Fruit fly (Drosophila melanogaster) whole organism, embryonic: ENCODE measurements around the gene osk.

Experiments
- Adf1 ChIP-seq: fragments of 200-800 bp; sonication (Bioruptor generic); IDR thresholded peaks from 2 replicates; pipeline ENCODE4 v1.3.6; 2022; ENCODE audit warnings: missing biosample characterization, missing genetic modification characterization
- Aef1 ChIP-seq: fragments of 200-800 bp; sonication (Bioruptor generic); IDR thresholded peaks from 3 replicates; pipeline ENCODE4 v1.3.6; 2022; ENCODE audit warnings: missing biosample characterization, missing genetic modification characterization
- Asciz ChIP-seq: fragments of 200-800 bp; sonication (Bioruptor generic); optimal IDR thresholded peaks from 2 replicates; lab custom pipeline; 2017; ENCODE audit warnings: missing biosample characterization, mild to moderate bottlenecking, missing genetic modification characterization, missing genetic modification reagents
- CG10209 ChIP-seq: fragments of 200-800 bp; sonication (Bioruptor generic); optimal IDR thresholded peaks from 3 replicates; lab custom pipeline; 2017; ENCODE audit warnings: missing biosample characterization, mild to moderate bottlenecking, missing genetic modification characterization, missing genetic modification reagents
- CG10366 ChIP-seq: fragments of 200-800 bp; sonication (Bioruptor generic); IDR thresholded peaks from 2 replicates; pipeline ENCODE4 v1.3.6; 2022; ENCODE audit warnings: missing biosample characterization, missing genetic modification characterization
- CG10543 ChIP-seq: fragments of 200-800 bp; sonication (Bioruptor generic); optimal IDR thresholded peaks from 3 replicates; lab custom pipeline; 2017; ENCODE audit warnings: missing biosample characterization, mild to moderate bottlenecking, missing genetic modification characterization, moderate library complexity
- CG12071 ChIP-seq: fragments of 200-800 bp; sonication (Bioruptor generic); optimal IDR thresholded peaks from 3 replicates; lab custom pipeline; 2018; ENCODE audit warnings: missing biosample characterization, mild to moderate bottlenecking, missing genetic modification characterization
- CG12104 ChIP-seq: fragments of 200-800 bp; sonication (Bioruptor generic); optimal IDR thresholded peaks from 3 replicates; lab custom pipeline; 2016; ENCODE audit warnings: missing biosample characterization, missing genetic modification characterization
- CG12659 ChIP-seq: fragments of 200-800 bp; sonication (Bioruptor generic); optimal IDR thresholded peaks from 3 replicates; lab custom pipeline; 2017; ENCODE audit warnings: mild to moderate bottlenecking, missing biosample characterization, missing genetic modification reagents, missing genetic modification characterization
- CG12942 ChIP-seq: fragments of 200-800 bp; sonication (Bioruptor generic); optimal IDR thresholded peaks from 3 replicates; lab custom pipeline; 2016; ENCODE audit warnings: missing biosample characterization, missing genetic modification characterization
- CG13296 ChIP-seq: fragments of 200-800 bp; sonication (Bioruptor generic); optimal IDR thresholded peaks from 3 replicates; lab custom pipeline; 2018; ENCODE audit warnings: missing biosample characterization, mild to moderate bottlenecking, missing genetic modification characterization
- CG14710 ChIP-seq: fragments of 200-800 bp; sonication (Bioruptor generic); optimal IDR thresholded peaks from 3 replicates; lab custom pipeline; 2019; ENCODE audit warnings: missing biosample characterization, mild to moderate bottlenecking, missing genetic modification characterization, moderate library complexity
- CG14860 ChIP-seq: fragments of 200-800 bp; sonication (Bioruptor generic); IDR thresholded peaks from 3 replicates; pipeline ENCODE4 v1.3.6; 2022; ENCODE audit warnings: missing biosample characterization, missing genetic modification characterization; ENCODE audit not compliant: partially characterized antibody
- CG15514 ChIP-seq: fragments of 200-800 bp; sonication (Bioruptor generic); optimal IDR thresholded peaks from 3 replicates; lab custom pipeline; 2017; ENCODE audit warnings: missing biosample characterization, missing genetic modification characterization, mild to moderate bottlenecking, moderate library complexity, missing genetic modification reagents
- CG18599 ChIP-seq: fragments of 200-800 bp; sonication (Bioruptor generic); optimal IDR thresholded peaks from 3 replicates; lab custom pipeline; 2017; ENCODE audit warnings: missing biosample characterization, missing genetic modification characterization, mild to moderate bottlenecking, moderate library complexity, missing genetic modification reagents
- CG2120 ChIP-seq: fragments of 200-800 bp; sonication (Bioruptor generic); optimal IDR thresholded peaks from 3 replicates; lab custom pipeline; 2016; ENCODE audit warnings: missing biosample characterization, missing genetic modification characterization
- CG30403 ChIP-seq: fragments of 200-800 bp; sonication (Bioruptor generic); optimal IDR thresholded peaks from 3 replicates; lab custom pipeline; 2016; ENCODE audit warnings: missing biosample characterization, missing genetic modification characterization
- CG4404 ChIP-seq: fragments of 200-800 bp; sonication (Bioruptor generic); IDR thresholded peaks from 2 replicates; pipeline ENCODE4 v1.3.6; 2022; ENCODE audit warnings: missing biosample characterization, missing genetic modification characterization
- CG6254 ChIP-seq: fragments of 200-800 bp; sonication (Bioruptor generic); optimal IDR thresholded peaks from 3 replicates; lab custom pipeline; 2017; ENCODE audit warnings: mild to moderate bottlenecking, missing biosample characterization, missing genetic modification reagents, missing genetic modification characterization
- CG6689 ChIP-seq: fragments of 200-800 bp; sonication (Bioruptor generic); IDR thresholded peaks from 2 replicates; pipeline ENCODE4 v1.3.6; 2022; ENCODE audit warnings: missing biosample characterization, missing genetic modification characterization
- CG7745 ChIP-seq: fragments of 200-800 bp; sonication (Bioruptor generic); optimal IDR thresholded peaks from 2 replicates; lab custom pipeline; 2018; ENCODE audit warnings: missing biosample characterization, mild to moderate bottlenecking, missing genetic modification characterization, moderate library complexity
- CG7987 ChIP-seq: fragments of 200-800 bp; sonication (Bioruptor generic); optimal IDR thresholded peaks from 2 replicates; lab custom pipeline; 2018; ENCODE audit warnings: missing biosample characterization, mild to moderate bottlenecking, missing genetic modification characterization, moderate library complexity
- CG8089 ChIP-seq: fragments of 200-800 bp; sonication (Bioruptor generic); optimal IDR thresholded peaks from 3 replicates; lab custom pipeline; 2016; ENCODE audit warnings: missing biosample characterization, missing genetic modification characterization
- CG9817 ChIP-seq: fragments of 200-800 bp; sonication (Bioruptor generic); optimal IDR thresholded peaks from 2 replicates; lab custom pipeline; 2018; ENCODE audit warnings: missing biosample characterization, mild to moderate bottlenecking, missing genetic modification characterization, moderate library complexity
- CHES-1-like ChIP-seq: fragments of 200-800 bp; sonication (Bioruptor generic); optimal IDR thresholded peaks from 2 replicates; lab custom pipeline; 2016; ENCODE audit warnings: missing biosample characterization, missing genetic modification characterization
- E2f1 ChIP-seq: fragments of 200-800 bp; sonication (Bioruptor generic); IDR thresholded peaks from 2 replicates; pipeline ENCODE4 v1.3.6; 2022; ENCODE audit warnings: missing biosample characterization, missing genetic modification characterization
- Ets65A ChIP-seq: fragments of 200-800 bp; sonication (Bioruptor generic); peaks from one replicate; lab custom pipeline; 2016; ENCODE audit warnings: missing biosample characterization, missing genetic modification characterization
- Hr3 ChIP-seq: fragments of 200-800 bp; sonication (Bioruptor generic); optimal IDR thresholded peaks from 3 replicates; lab custom pipeline; 2016; ENCODE audit warnings: missing biosample characterization, missing genetic modification characterization
- Med ChIP-seq: fragments of 200-800 bp; sonication (Bioruptor generic); peaks from one replicate; lab custom pipeline; 2016; ENCODE audit warnings: missing biosample characterization, missing genetic modification characterization, mild to moderate bottlenecking, inconsistent platforms, moderate library complexity
- Myb ChIP-seq: fragments of 200-800 bp; sonication (Bioruptor generic); optimal IDR thresholded peaks from 2 replicates; lab custom pipeline; 2016; ENCODE audit warnings: missing biosample characterization, missing genetic modification characterization
- Neu2 ChIP-seq: fragments of 200-800 bp; sonication (Bioruptor generic); optimal IDR thresholded peaks from 3 replicates; lab custom pipeline; 2016; ENCODE audit warnings: missing biosample characterization, missing genetic modification characterization, borderline replicate concordance
- Sox100B ChIP-seq: fragments of 200-800 bp; sonication (Bioruptor generic); optimal IDR thresholded peaks from 3 replicates; lab custom pipeline; 2018; ENCODE audit warnings: missing biosample characterization, mild to moderate bottlenecking, missing genetic modification characterization
- Xbp1 ChIP-seq: fragments of 200-800 bp; sonication (Bioruptor generic); optimal IDR thresholded peaks from 3 replicates; lab custom pipeline; 2016; ENCODE audit warnings: missing biosample characterization, mild to moderate bottlenecking, missing genetic modification characterization
- YL-1 ChIP-seq: fragments of 200-800 bp; sonication (Bioruptor generic); optimal IDR thresholded peaks from 3 replicates; lab custom pipeline; 2017; ENCODE audit warnings: missing biosample characterization, mild to moderate bottlenecking, missing genetic modification characterization
- abd-A ChIP-seq: fragments of 200-800 bp; sonication (Bioruptor generic); optimal IDR thresholded peaks from 3 replicates; lab custom pipeline; 2019; ENCODE audit warnings: missing biosample characterization, mild to moderate bottlenecking, missing genetic modification characterization, moderate library complexity
- aop ChIP-seq: fragments of 200-800 bp; sonication (Bioruptor generic); IDR thresholded peaks from 2 replicates; pipeline ENCODE4 v1.3.6; 2022; ENCODE audit warnings: missing biosample characterization, missing genetic modification characterization
- ato ChIP-seq: fragments of 200-800 bp; sonication (Bioruptor generic); IDR thresholded peaks from 2 replicates; pipeline ENCODE4 v1.3.6; 2022; ENCODE audit warnings: missing biosample characterization, missing genetic modification characterization; ENCODE audit not compliant: partially characterized antibody
- bab2 ChIP-seq: fragments of 200-800 bp; sonication (Bioruptor generic); optimal IDR thresholded peaks from 2 replicates; lab custom pipeline; 2016; ENCODE audit warnings: missing biosample characterization, missing genetic modification characterization
- cg ChIP-seq: fragments of 200-800 bp; sonication (Bioruptor generic); optimal IDR thresholded peaks from 3 replicates; lab custom pipeline; 2019; ENCODE audit warnings: missing biosample characterization, mild to moderate bottlenecking, missing genetic modification characterization, moderate library complexity
- chinmo ChIP-seq: fragments of 200-800 bp; sonication (Bioruptor generic); IDR thresholded peaks from 4 replicates; pipeline ENCODE4 v1.3.6; 2022; ENCODE audit warnings: missing biosample characterization, missing genetic modification characterization; ENCODE audit not compliant: partially characterized antibody
- dmrt99B ChIP-seq: fragments of 200-800 bp; sonication (Bioruptor generic); optimal IDR thresholded peaks from 2 replicates; lab custom pipeline; 2018; ENCODE audit warnings: missing biosample characterization, mild to moderate bottlenecking, missing genetic modification characterization, moderate library complexity
- ewg ChIP-seq: fragments of 200-800 bp; sonication (Bioruptor generic); optimal IDR thresholded peaks from 3 replicates; lab custom pipeline; 2017; ENCODE audit warnings: mild to moderate bottlenecking, missing biosample characterization, missing genetic modification reagents, missing genetic modification characterization
- fd3F ChIP-seq: fragments of 200-800 bp; sonication (Bioruptor generic); optimal IDR thresholded peaks from 2 replicates; lab custom pipeline; 2018; ENCODE audit warnings: missing biosample characterization, mild to moderate bottlenecking, missing genetic modification characterization, moderate library complexity
- grau ChIP-seq: fragments of 200-800 bp; optimal IDR thresholded peaks from 3 replicates; lab custom pipeline; 2019; ENCODE audit warnings: missing biosample characterization, mild to moderate bottlenecking, missing genetic modification characterization, moderate library complexity
- nom ChIP-seq: fragments of 200-800 bp; sonication (Bioruptor generic); optimal IDR thresholded peaks from 2 replicates; lab custom pipeline; 2017; ENCODE audit warnings: missing biosample characterization, missing genetic modification characterization, mild to moderate bottlenecking, moderate library complexity, missing genetic modification reagents
- row ChIP-seq: fragments of 200-800 bp; sonication (Bioruptor generic); IDR thresholded peaks from 3 replicates; pipeline ENCODE4 v1.3.6; 2022; ENCODE audit warnings: missing biosample characterization, missing genetic modification characterization
- sd ChIP-seq: fragments of 200-800 bp; sonication (Bioruptor generic); optimal IDR thresholded peaks from 3 replicates; lab custom pipeline; 2018; ENCODE audit warnings: missing biosample characterization, mild to moderate bottlenecking, missing genetic modification characterization, moderate library complexity
- sisA ChIP-seq: fragments of 200-800 bp; sonication (Bioruptor generic); IDR thresholded peaks from 2 replicates; pipeline ENCODE4 v1.3.6; 2022; ENCODE audit warnings: missing biosample characterization, missing genetic modification characterization
- vvl ChIP-seq: fragments of 200-800 bp; sonication (Bioruptor generic); IDR thresholded peaks from 2 replicates; pipeline ENCODE4 v1.3.6; 2022; ENCODE audit warnings: missing biosample characterization, missing genetic modification characterization
- wdn ChIP-seq: fragments of 200-800 bp; sonication (Bioruptor generic); IDR thresholded peaks from 2 replicates; pipeline ENCODE4 v1.3.6; 2022; ENCODE audit warnings: missing biosample characterization, missing genetic modification characterization

The osk gene

DNA sequence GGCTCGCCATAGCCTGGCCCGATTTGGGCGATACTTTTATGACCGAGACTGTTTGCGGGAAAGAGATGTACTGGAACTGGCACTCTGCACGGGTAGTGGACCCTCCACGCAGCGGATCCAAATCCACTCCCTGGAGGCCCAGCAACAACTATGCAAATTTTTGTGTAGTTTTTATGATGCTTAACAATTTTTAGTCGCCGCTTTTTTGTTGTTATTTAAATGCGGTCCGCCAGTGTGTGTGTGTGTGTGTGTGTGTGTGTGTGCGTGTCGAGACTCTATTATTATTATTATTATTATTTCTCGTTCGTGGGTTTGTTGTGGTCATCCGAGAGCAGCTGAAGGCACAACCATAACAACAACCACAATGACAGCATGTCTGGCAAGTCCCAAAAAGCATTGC, 24.2 kb downstream of the osk start:
- no peak for TF ChIP-seq CG8089 (GFP tag; lab: Kevin White, UChicago)
- no peak for TF ChIP-seq ewg (GFP tag; lab: Kevin White, UChicago)
- no peak for TF ChIP-seq CG7987 (GFP tag; lab: Kevin White, UChicago)
- no peak for TF ChIP-seq sisA (GFP tag; lab: Robert Waterston, UW)
- no peak for TF ChIP-seq Myb (GFP tag; lab: Kevin White, UChicago)
- no peak for TF ChIP-seq bab2
- 0 out of 4 replicates have a peak, but pooled peaks have one; percentile 14 for TF ChIP-seq chinmo (GFP tag; lab: Robert Waterston, UW)
- TF ChIP-seq Med: no peak
- TF ChIP-seq nom: no peak
- TF ChIP-seq Adf1: no peak
- peak; percentile 54; the same call in 1 of the 2 replicates for TF ChIP-seq vvl (GFP tag; lab: Robert Waterston, UW)
- no peak for TF ChIP-seq CG6689 (GFP tag; lab: Robert Waterston, UW)
- TF ChIP-seq CG12104 (GFP tag; lab: Kevin White, UChicago): no peak
- TF ChIP-seq dmrt99B (tag; lab: Kevin White, UChicago): no peak
- TF ChIP-seq Aef1 (GFP tag; lab: Robert Waterston, UW): no peak
- no peak for TF ChIP-seq Neu2
- TF ChIP-seq CG6254: no peak
- TF ChIP-seq CG15514 (GFP tag; lab: Kevin White, UChicago): no peak
- no peak for TF ChIP-seq CG12071 (GFP tag; lab: Kevin White, UChicago)
- TF ChIP-seq abd-A (tag; lab: Kevin White, UChicago): peak; percentile 4
- TF ChIP-seq Ets65A (GFP tag; lab: Kevin White, UChicago): peak; percentile 22
- TF ChIP-seq CG30403 (GFP tag; lab: Kevin White, UChicago): no peak
- no peak for TF ChIP-seq E2f1 (GFP tag; lab: Robert Waterston, UW)
- peak; percentile 17 for TF ChIP-seq cg

DNA sequence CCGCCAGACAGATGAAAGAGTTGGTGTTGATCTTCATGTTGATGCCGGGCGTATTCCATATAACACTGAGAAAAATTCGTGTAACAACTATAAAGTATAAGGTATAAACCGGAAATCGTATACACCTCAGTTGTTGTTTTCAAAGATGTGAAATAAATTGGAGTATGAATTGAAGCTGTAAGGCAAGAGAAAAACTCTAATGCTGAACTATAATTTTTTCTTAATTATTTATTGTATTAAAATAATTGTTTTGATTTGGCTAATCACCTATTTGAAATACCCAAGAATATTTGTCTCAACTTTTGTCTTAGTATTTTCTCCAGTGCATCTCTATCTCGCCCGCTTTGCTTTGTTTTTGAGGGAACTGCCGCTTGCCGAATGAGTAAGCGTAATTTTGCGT, 25.4 kb downstream of the osk start:
- TF ChIP-seq CG9817 (tag; lab: Kevin White, UChicago): peak; percentile 38
- TF ChIP-seq CG10209 (GFP tag; lab: Kevin White, UChicago): peak; percentile 47
- peak; percentile 35 for TF ChIP-seq fd3F (GFP tag; lab: Kevin White, UChicago)
- TF ChIP-seq cg: no peak
- peak; percentile 56 for TF ChIP-seq Hr3 (GFP tag; lab: Kevin White, UChicago)
- TF ChIP-seq CG12942 (GFP tag; lab: Kevin White, UChicago): peak; percentile 30
- TF ChIP-seq Asciz (GFP tag; lab: Kevin White, UChicago): peak; percentile 68
- TF ChIP-seq CG14860: no peak
- no peak for TF ChIP-seq CHES-1-like (GFP tag; lab: Kevin White, UChicago)
- TF ChIP-seq aop: no peak
- TF ChIP-seq wdn: 0 out of 2 replicates have a peak, but pooled peaks have one; percentile 42
- TF ChIP-seq CG14710 (tag; lab: Kevin White, UChicago): peak; percentile 44
- peak; percentile 36 for TF ChIP-seq CG12659 (GFP tag; lab: Kevin White, UChicago)
- no peak for TF ChIP-seq CG10543 (GFP tag; lab: Kevin White, UChicago)
- peak; percentile 74 for TF ChIP-seq Sox100B (GFP tag; lab: Kevin White, UChicago)
- peak; percentile 41 for TF ChIP-seq CG10366 (GFP tag; lab: Robert Waterston, UW)
- TF ChIP-seq sd (tag; lab: Kevin White, UChicago): peak; percentile 11
- TF ChIP-seq CG4404: peak; percentile 26; the same call in 1 of the 2 replicates
- no peak for TF ChIP-seq YL-1 (GFP tag; lab: Kevin White, UChicago)
- TF ChIP-seq CG2120: no peak
- no peak for TF ChIP-seq Neu2
- TF ChIP-seq CG13296 (GFP tag; lab: Kevin White, UChicago): peak; percentile 39
- TF ChIP-seq row (GFP tag; lab: Robert Waterston, UW): peak; percentile 45; the same call in 2 of the 3 replicates
- TF ChIP-seq Xbp1 (GFP tag; lab: Kevin White, UChicago): peak; percentile 62
- TF ChIP-seq grau: peak; percentile 66
- no peak for TF ChIP-seq CG7745
- no peak for TF ChIP-seq ato (GFP tag; lab: Robert Waterston, UW)
- peak; percentile 14 for TF ChIP-seq CG18599 (GFP tag; lab: Kevin White, UChicago)
